Worm (Caenorhabditis elegans) whole organism, late embryonic: ENCODE results near the gene F31B12.3.

Experiments
- F13H6.1 ChIP-seq: sonication (generic microtip); optimal IDR thresholded peaks from 2 replicates; lab custom pipeline; 2016; ENCODE audit warnings: missing genetic modification characterization, missing compliant biosample characterization
- K02D7.2 ChIP-seq: sonication (generic microtip); optimal IDR thresholded peaks from 2 replicates; lab custom pipeline; 2017; ENCODE audit warnings: mild to moderate bottlenecking, missing genetic modification characterization, missing compliant biosample characterization
- K09A11.1 ChIP-seq: sonication (generic microtip); optimal IDR thresholded peaks from 2 replicates; lab custom pipeline; 2017; ENCODE audit warnings: antibody characterized with exemption, mild to moderate bottlenecking, missing genetic modification characterization, missing compliant biosample characterization; ENCODE audit not compliant: insufficient read depth
- ahr-1 ChIP-seq: sonication (generic microtip); optimal IDR thresholded peaks from 2 replicates; lab custom pipeline; 2016; ENCODE audit warnings: missing genetic modification characterization, missing compliant biosample characterization
- ama-1 ChIP-seq: fragments of 150-350 bp; optimal IDR thresholded peaks from 2 replicates; lab custom pipeline; 2014
- ceh-18 ChIP-seq: sonication (generic microtip); optimal IDR thresholded peaks from 2 replicates; lab custom pipeline; 2016; ENCODE audit warnings: missing genetic modification characterization, missing compliant biosample characterization
- ceh-22 ChIP-seq: sonication (generic microtip); optimal IDR thresholded peaks from 2 replicates; lab custom pipeline; 2017; ENCODE audit warnings: missing biosample characterization, missing genetic modification characterization
- ceh-24 ChIP-seq: sonication (generic microtip); optimal IDR thresholded peaks from 2 replicates; lab custom pipeline; 2016; ENCODE audit warnings: mild to moderate bottlenecking, missing genetic modification characterization, missing compliant biosample characterization
- ceh-30 ChIP-seq: fragments of 150-350 bp; optimal IDR thresholded peaks from 2 replicates; lab custom pipeline; 2014; ENCODE audit warnings: missing biosample characterization, missing genetic modification characterization
- ceh-45 ChIP-seq: fragments of 200-800 bp; sonication (Bioruptor generic); IDR thresholded peaks from 2 replicates; pipeline ENCODE4 v1.3.6; 2022; ENCODE audit warnings: missing genetic modification reagents, missing genetic modification characterization, missing compliant biosample characterization
- ceh-48 ChIP-seq: sonication (generic microtip); optimal IDR thresholded peaks from 2 replicates; lab custom pipeline; 2016; ENCODE audit warnings: missing genetic modification characterization, inconsistent platforms, missing compliant biosample characterization
- ceh-6 ChIP-seq: fragments of 200-800 bp; sonication (Bioruptor generic); optimal IDR thresholded peaks from 2 replicates; lab custom pipeline; 2018; ENCODE audit warnings: mild to moderate bottlenecking, missing genetic modification characterization, missing compliant biosample characterization
- ceh-9 ChIP-seq: sonication (generic microtip); optimal IDR thresholded peaks from 2 replicates; lab custom pipeline; 2016; ENCODE audit warnings: mild to moderate bottlenecking, missing genetic modification characterization, inconsistent platforms, missing compliant biosample characterization
- che-1 ChIP-seq: sonication (generic microtip); optimal IDR thresholded peaks from 2 replicates; lab custom pipeline; 2016; ENCODE audit warnings: mild to moderate bottlenecking, missing genetic modification characterization, missing compliant biosample characterization
- dmd-4 ChIP-seq: sonication (generic microtip); optimal IDR thresholded peaks from 2 replicates; lab custom pipeline; 2016; ENCODE audit warnings: borderline replicate concordance, missing genetic modification characterization, missing compliant biosample characterization
- elt-2 ChIP-seq: sonication (generic microtip); optimal IDR thresholded peaks from 2 replicates; lab custom pipeline; 2016; ENCODE audit warnings: missing genetic modification reagents, missing genetic modification characterization, missing compliant biosample characterization
- fax-1 ChIP-seq: sonication (generic microtip); optimal IDR thresholded peaks from 2 replicates; lab custom pipeline; 2016; ENCODE audit warnings: missing genotype, missing genetic modification characterization, missing compliant biosample characterization
- fkh-10 ChIP-seq: fragments of 150-350 bp; optimal IDR thresholded peaks from 2 replicates; lab custom pipeline; 2014; ENCODE audit warnings: missing biosample characterization, missing genetic modification reagents, missing genetic modification characterization
- hlh-13 ChIP-seq: fragments of 200-800 bp; sonication (Bioruptor generic); optimal IDR thresholded peaks from 2 replicates; lab custom pipeline; 2018; ENCODE audit warnings: mild to moderate bottlenecking, missing genetic modification characterization, missing compliant biosample characterization
- hlh-30 ChIP-seq: sonication (generic microtip); optimal IDR thresholded peaks from 2 replicates; lab custom pipeline; 2017; ENCODE audit warnings: antibody characterized with exemption, missing genetic modification characterization, missing compliant biosample characterization; ENCODE audit not compliant: insufficient read depth
- hlh-6 ChIP-seq: sonication (generic microtip); optimal IDR thresholded peaks from 2 replicates; lab custom pipeline; 2016; ENCODE audit warnings: missing genotype, missing genetic modification characterization, missing compliant biosample characterization
- madf-2 ChIP-seq: sonication (generic microtip); optimal IDR thresholded peaks from 2 replicates; lab custom pipeline; 2017; ENCODE audit warnings: missing genetic modification characterization, missing compliant biosample characterization
- nfya-1 ChIP-seq: sonication (generic microtip); optimal IDR thresholded peaks from 2 replicates; lab custom pipeline; 2017; ENCODE audit warnings: missing genetic modification characterization, mild to moderate bottlenecking, missing compliant biosample characterization, antibody characterized with exemption, moderate library complexity
- nhr-11 ChIP-seq: fragments of 150-350 bp; optimal IDR thresholded peaks from 2 replicates; lab custom pipeline; 2014; ENCODE audit warnings: missing biosample characterization, missing genetic modification characterization
- nhr-232 ChIP-seq: sonication (generic microtip); optimal IDR thresholded peaks from 2 replicates; lab custom pipeline; 2016; ENCODE audit warnings: missing genetic modification characterization, missing compliant biosample characterization
- npax-4 ChIP-seq: sonication (generic microtip); optimal IDR thresholded peaks from 2 replicates; lab custom pipeline; 2016; ENCODE audit warnings: missing genetic modification characterization, missing compliant biosample characterization
- pax-1 ChIP-seq: fragments of 150-350 bp; optimal IDR thresholded peaks from 2 replicates; lab custom pipeline; 2014; ENCODE audit warnings: missing biosample characterization, missing genetic modification characterization
- pha-2 ChIP-seq: sonication (generic microtip); optimal IDR thresholded peaks from 2 replicates; lab custom pipeline; 2017; ENCODE audit warnings: mild to moderate bottlenecking, missing genetic modification characterization, missing compliant biosample characterization
- pha-4 ChIP-seq: fragments of 150-350 bp; optimal IDR thresholded peaks from 2 replicates; lab custom pipeline; 2018; ENCODE audit warnings: missing biosample characterization, missing genetic modification reagents, missing genetic modification characterization
- pros-1 ChIP-seq: fragments of 150-350 bp; optimal IDR thresholded peaks from 2 replicates; lab custom pipeline; 2014; ENCODE audit warnings: missing biosample characterization, missing genetic modification reagents, missing genetic modification characterization
- ref-2 ChIP-seq: sonication (generic microtip); optimal IDR thresholded peaks from 2 replicates; lab custom pipeline; 2016; ENCODE audit warnings: missing genetic modification characterization, missing compliant biosample characterization
- rnt-1 ChIP-seq: sonication (generic microtip); optimal IDR thresholded peaks from 2 replicates; lab custom pipeline; 2016; ENCODE audit warnings: missing genetic modification characterization, missing compliant biosample characterization
- sox-2 ChIP-seq: fragments of 200-800 bp; sonication (Bioruptor generic); IDR thresholded peaks from 2 replicates; pipeline ENCODE4 v1.3.6; 2022; ENCODE audit warnings: missing genetic modification reagents, missing genetic modification characterization, missing compliant biosample characterization
- syd-9 ChIP-seq: sonication (generic microtip); optimal IDR thresholded peaks from 2 replicates; lab custom pipeline; 2016; ENCODE audit warnings: mild to moderate bottlenecking, missing genetic modification characterization, moderate library complexity, missing compliant biosample characterization
- tbx-2 ChIP-seq: sonication (generic microtip); optimal IDR thresholded peaks from 2 replicates; lab custom pipeline; 2016; ENCODE audit warnings: missing genetic modification characterization, missing compliant biosample characterization
- ttx-3 ChIP-seq: sonication (generic microtip); optimal IDR thresholded peaks from 2 replicates; lab custom pipeline; 2016; ENCODE audit warnings: missing genetic modification reagents, missing genetic modification characterization, missing compliant biosample characterization
- unc-3 ChIP-seq, 2 experiments: fragments of 200-800 bp in 1 of 2; sonication (Bioruptor generic) in 1 of 2; sonication (generic microtip) in 1 of 2; conservative IDR thresholded peaks in 1 of 2; optimal IDR thresholded peaks in 1 of 2; 2 replicates each; pipeline versions ENCODE4 v1.3.6 to Lab custom; 2016 to 2022; ENCODE audit warnings: missing compliant biosample characterization in 2 of 2, missing genetic modification characterization in 2 of 2, missing genetic modification reagents in 1 of 2
- unc-55 ChIP-seq: sonication (generic microtip); optimal IDR thresholded peaks from 2 replicates; lab custom pipeline; 2017; ENCODE audit warnings: missing biosample characterization, missing genetic modification reagents, missing genetic modification characterization
- unc-86 ChIP-seq: sonication (generic microtip); optimal IDR thresholded peaks from 2 replicates; lab custom pipeline; 2016; ENCODE audit warnings: missing genetic modification characterization, missing compliant biosample characterization
- zip-5 ChIP-seq: sonication (generic microtip); optimal IDR thresholded peaks from 2 replicates; lab custom pipeline; 2016; ENCODE audit warnings: missing genetic modification characterization, missing compliant biosample characterization

The F31B12.3 gene

DNA sequence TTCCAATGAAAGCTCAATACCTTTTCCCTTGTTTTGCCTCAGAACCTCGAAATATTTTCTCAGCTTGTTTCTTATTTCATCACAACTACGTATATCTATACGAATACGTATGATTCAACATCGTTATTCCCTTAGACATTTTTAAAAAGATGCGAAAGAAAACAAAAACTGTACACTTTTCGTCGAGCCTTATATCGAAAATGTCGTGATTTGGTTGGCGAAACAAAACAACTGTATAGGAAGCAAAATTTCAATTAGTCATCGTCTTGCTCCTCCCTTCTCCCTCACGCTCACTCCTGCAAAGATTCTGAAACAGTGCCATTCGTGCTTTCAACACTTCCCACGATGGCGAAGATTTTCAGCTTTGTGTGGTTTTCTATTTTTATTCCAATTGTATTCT, 33.2 kb downstream of the F31B12.3 start, which contains the start of gene ttr-14:
TSS of gene ttr-14 (plus strand) at position 301 of the 400 bp plus-strand sequence.
- TF ChIP-seq nhr-232 (tag; lab: Kevin White, UChicago) (no peak), ttx-3 (no peak), madf-2 (tag; lab: Kevin White, UChicago) (no peak), fax-1 (tag; lab: Kevin White, UChicago) (no peak), ceh-24 (tag; lab: Kevin White, UChicago) (no peak), tbx-2 (no peak), nfya-1 (tag; lab: Kevin White, UChicago) (no peak), pha-4 (tag; lab: Kevin White, UChicago) (no peak)
- TF ChIP-seq, all 69 proteins: peak for 0

DNA sequence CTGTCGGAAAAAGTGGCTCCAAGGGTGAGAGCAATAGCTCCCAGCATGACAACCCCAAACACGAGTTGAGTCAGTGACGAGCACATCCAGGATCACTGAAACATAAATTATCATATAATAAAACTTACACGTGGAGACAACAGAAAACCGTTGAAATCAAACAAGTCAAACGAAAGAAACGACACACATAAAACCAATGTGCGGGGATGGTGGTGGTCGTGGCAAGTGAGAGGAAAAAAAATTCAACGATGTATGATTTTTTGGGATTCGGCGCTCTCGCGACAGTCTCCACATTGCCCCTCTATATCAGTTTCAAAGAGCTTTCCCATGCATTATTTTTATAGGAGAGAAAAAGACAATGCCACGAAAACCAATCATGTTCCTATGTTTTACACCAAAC, 36.6 kb downstream of the F31B12.3 start, which contains the start of gene clc-4:
TSS of gene clc-4 (minus strand) at position 101 of the 400 bp plus-strand sequence.
- no peak for TF ChIP-seq pros-1
- no peak for TF ChIP-seq fkh-10 (GFP tag; lab: Kevin White, UChicago)
- no peak for TF ChIP-seq rnt-1
- no peak for TF ChIP-seq unc-3 (GFP tag; conservative IDR thresholded peaks at IDR 0.05; lab: Robert Waterston, UW)
- no peak for TF ChIP-seq unc-3 (tag; optimal IDR thresholded peaks at IDR 0.05; lab: Kevin White, UChicago)
- no peak for TF ChIP-seq ceh-22

DNA sequence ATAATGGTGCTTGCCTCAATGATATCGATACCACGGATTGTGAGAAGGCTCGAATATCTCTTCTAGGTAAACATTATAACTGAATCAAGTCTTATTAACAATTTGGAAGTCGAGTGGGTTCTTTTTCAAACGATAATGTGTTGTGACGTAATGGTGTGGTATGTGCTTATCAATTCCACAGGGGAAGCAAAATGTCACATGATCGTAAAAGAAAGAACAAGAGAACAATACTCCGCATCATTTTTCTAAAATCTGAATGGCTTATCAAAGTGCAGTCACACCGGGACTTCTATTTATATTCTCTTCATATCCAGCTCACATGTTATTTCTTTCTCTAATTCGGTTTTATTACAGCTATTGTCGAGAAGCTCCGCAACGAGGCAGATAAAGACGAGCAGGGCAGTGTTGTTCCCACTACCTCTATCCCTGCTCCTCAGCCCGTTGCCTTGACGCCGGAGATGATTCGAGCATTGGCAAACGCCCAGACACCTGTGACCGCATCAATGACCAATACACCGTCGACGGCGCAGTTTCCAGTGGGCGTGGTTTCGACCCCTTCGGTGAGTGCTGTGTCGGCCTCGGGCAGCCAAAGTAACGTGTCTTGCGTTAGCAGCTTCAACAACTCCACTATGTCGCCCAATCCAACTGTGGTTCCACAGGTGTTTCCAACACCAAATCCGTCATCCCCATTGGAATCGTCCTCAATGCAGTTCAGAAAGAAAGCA, 39.7 kb downstream of the F31B12.3 start:
- no peak for TF ChIP-seq hlh-13
- TF ChIP-seq ceh-18 (tag; lab: Kevin White, UChicago) = no peak
- TF ChIP-seq K02D7.2 (tag; lab: Kevin White, UChicago) = no peak
- TF ChIP-seq elt-2 (tag; lab: Kevin White, UChicago) = peak; percentile 12

DNA sequence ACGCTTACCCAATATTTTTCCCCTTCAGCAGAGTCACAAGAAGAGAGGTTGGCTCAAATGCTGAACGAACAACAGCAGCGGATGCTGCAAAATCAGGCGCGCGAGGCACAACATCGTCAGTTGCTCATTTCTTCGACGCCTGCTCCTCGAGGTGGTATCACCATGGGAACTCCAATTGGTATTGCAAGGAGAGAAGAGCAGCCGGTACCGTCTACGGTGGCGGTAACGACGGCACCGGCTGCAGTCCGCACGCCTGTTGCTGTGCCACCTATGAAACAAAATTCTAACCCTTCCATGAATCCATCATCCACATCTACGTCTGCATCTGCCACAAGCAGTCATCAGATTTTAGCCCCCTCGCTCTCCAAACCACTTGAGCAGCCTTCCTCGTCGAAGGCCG, 45.5 kb downstream of the F31B12.3 start:
- no peak for TF ChIP-seq rnt-1
- TF ChIP-seq che-1 (tag; lab: Kevin White, UChicago) = no peak
- no peak for TF ChIP-seq unc-86 (tag; lab: Kevin White, UChicago)
- no peak for TF ChIP-seq ama-1 (lab: Kevin White, UChicago)
- no peak for TF ChIP-seq nhr-11 (tag; lab: Kevin White, UChicago)
- no peak for TF ChIP-seq ceh-48 (tag; lab: Kevin White, UChicago)

DNA sequence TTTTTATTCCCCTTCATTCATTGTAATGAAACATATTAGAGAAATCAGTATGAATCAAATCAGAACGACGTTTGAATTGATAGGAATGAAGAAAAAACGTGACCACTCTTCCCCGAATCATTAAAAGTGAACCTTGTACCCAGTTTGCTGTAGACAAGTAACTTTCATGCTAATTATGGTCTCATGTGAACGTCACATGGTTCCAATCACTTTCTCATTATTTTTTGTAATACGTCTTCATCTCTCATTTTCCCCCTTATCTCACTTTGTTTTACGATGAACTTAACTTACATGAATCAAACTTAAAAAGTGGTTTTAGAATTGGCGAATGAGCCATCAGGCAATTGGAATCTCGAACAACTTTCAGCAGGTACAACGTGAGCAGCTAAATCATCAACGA, 47.6 kb downstream of the F31B12.3 start:
- no peak for TF ChIP-seq K02D7.2 (tag; lab: Kevin White, UChicago)
- no peak for TF ChIP-seq ceh-22
- no peak for TF ChIP-seq fax-1 (tag; lab: Kevin White, UChicago)
- no peak for TF ChIP-seq zip-5 (tag; lab: Kevin White, UChicago)
- TF ChIP-seq ahr-1 (tag; lab: Kevin White, UChicago) = no peak
- TF ChIP-seq pax-1 (tag; lab: Kevin White, UChicago) = no peak

DNA sequence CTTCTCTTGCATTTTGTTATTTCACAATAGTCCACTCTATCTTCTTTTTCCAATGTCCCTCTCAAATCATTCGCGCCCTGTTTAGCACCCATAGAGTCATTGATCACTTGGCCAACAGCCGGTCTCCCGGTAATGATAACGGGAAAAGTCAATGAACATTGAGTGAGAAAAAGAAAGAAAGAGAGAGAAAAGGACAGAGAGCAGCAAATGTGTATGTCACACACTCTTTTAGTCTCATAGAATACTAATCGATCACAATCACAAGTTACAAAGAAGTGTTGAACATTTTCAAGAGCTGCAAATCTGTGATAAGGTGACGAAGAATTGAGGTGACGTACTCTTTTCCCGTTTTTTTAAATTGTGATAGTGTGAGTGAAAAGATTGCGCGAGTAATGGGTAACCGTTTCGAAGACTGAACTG, 48.2 kb downstream of the F31B12.3 start:
- TF ChIP-seq unc-55 (GFP tag; lab: Kevin White, UChicago) (no peak), hlh-6 (no peak), madf-2 (tag; lab: Kevin White, UChicago) (no peak), K09A11.1 (tag; lab: Kevin White, UChicago) (no peak), pha-2 (tag; lab: Kevin White, UChicago) (no peak), nhr-11 (tag; lab: Kevin White, UChicago) (no peak), unc-3 (GFP tag; conservative IDR thresholded peaks at IDR 0.05; lab: Robert Waterston, UW) (no peak), unc-3 (tag; optimal IDR thresholded peaks at IDR 0.05; lab: Kevin White, UChicago) (no peak), ceh-45 (GFP tag; lab: Robert Waterston, UW) (no peak), ceh-18 (tag; lab: Kevin White, UChicago) (peak; percentile 81), ama-1 (lab: Kevin White, UChicago) (no peak), hlh-30 (no peak), sox-2 (GFP tag; lab: Robert Waterston, UW) (no peak), ref-2 (no peak), dmd-4 (tag; lab: Kevin White, UChicago) (no peak), nhr-232 (tag; lab: Kevin White, UChicago) (no peak), ceh-9 (tag; lab: Kevin White, UChicago) (no peak), npax-4 (tag; lab: Kevin White, UChicago) (no peak), rnt-1 (peak; percentile 40), F13H6.1 (no peak), pha-4 (tag; lab: Kevin White, UChicago) (no peak), fax-1 (tag; lab: Kevin White, UChicago) (no peak), syd-9 (tag; lab: Kevin White, UChicago) (no peak), K02D7.2 (tag; lab: Kevin White, UChicago) (no peak), ceh-6 (GFP tag; lab: Kevin White, UChicago) (no peak), ceh-30 (tag; lab: Kevin White, UChicago) (no peak)
